Worm (Caenorhabditis elegans): Measurements from ENCODE around the gene sms-5.

DNA sequence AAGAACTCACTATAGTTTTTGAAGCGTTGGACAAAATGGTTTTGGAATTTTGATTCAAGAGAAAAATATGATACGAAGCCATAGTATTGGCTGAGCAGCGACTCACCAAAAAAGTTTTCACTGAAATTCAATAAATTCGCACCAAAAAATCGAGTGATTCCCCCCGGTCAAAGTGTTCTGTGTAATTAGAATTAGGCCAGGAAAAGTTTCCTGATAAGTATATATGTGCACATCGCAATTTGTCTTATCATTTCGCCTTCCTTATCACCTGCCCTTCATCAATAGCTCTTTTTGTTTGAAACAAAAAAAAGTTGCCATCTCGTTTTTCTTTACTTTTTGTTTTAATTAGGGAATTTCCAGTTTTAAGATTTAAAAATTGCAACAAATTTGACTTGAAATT, 26.5 kb downstream of the sms-5 start:
- TF ChIP-seq lin-32 (GFP tag; optimal IDR thresholded peaks at IDR 0.05) (no peak), ceh-83 (GFP tag; optimal IDR thresholded peaks at IDR 0.05) (no peak), unc-62 (GFP tag; optimal IDR thresholded peaks at IDR 0.05) (no peak), nhr-76 (tag; optimal IDR thresholded peaks at IDR 0.05) (no peak), elt-3 (tag; optimal IDR thresholded peaks at IDR 0.05) (no peak), blmp-1 (tag; optimal IDR thresholded peaks at IDR 0.05) (no peak), nhr-237 (tag; optimal IDR thresholded peaks at IDR 0.05) (no peak), flh-1 (GFP tag; optimal IDR thresholded peaks at IDR 0.05) (no peak), snpc-4 (tag; optimal IDR thresholded peaks at IDR 0.05) (no peak), nhr-12 (tag; optimal IDR thresholded peaks at IDR 0.05) (no peak), pha-4 (tag; optimal IDR thresholded peaks at IDR 0.05) (no peak), bed-3 (GFP tag; optimal IDR thresholded peaks at IDR 0.05) (no peak), hlh-1 (tag; optimal IDR thresholded peaks at IDR 0.05) (no peak), ztf-11 (tag; optimal IDR thresholded peaks at IDR 0.05) (no peak)

All from whole organism, mixed stage, embryonic.